Worm (Caenorhabditis elegans) whole organism, L2 larva: ENCODE measurements around the gene str-123.

Experiments
- R02D3.7 ChIP-seq: fragments of 150-350 bp; optimal IDR thresholded peaks from 2 replicates; lab custom pipeline; 2014; ENCODE audit warnings: missing biosample characterization, missing genetic modification characterization
- ama-1 ChIP-seq: fragments of 150-350 bp; optimal IDR thresholded peaks from 2 replicates; lab custom pipeline; 2018; ENCODE audit warnings: inconsistent platforms
- dmd-4 ChIP-seq: sonication (generic microtip); optimal IDR thresholded peaks from 2 replicates; lab custom pipeline; 2017; ENCODE audit warnings: missing biosample characterization, missing genetic modification characterization
- elt-1 ChIP-seq: fragments of 150-350 bp; optimal IDR thresholded peaks from 2 replicates; lab custom pipeline; 2014; ENCODE audit warnings: missing biosample characterization, missing genetic modification characterization
- lin-13 ChIP-seq: fragments of 150-350 bp; optimal IDR thresholded peaks from 2 replicates; lab custom pipeline; 2014; ENCODE audit warnings: missing biosample characterization, missing genetic modification reagents, missing genetic modification characterization
- lin-39 ChIP-seq: fragments of 150-350 bp; optimal IDR thresholded peaks from 2 replicates; lab custom pipeline; 2014; ENCODE audit warnings: missing biosample characterization, missing genetic modification reagents, missing genetic modification characterization
- mab-5 ChIP-seq: fragments of 150-350 bp; optimal IDR thresholded peaks from 2 replicates; lab custom pipeline; 2014; ENCODE audit warnings: missing biosample characterization, missing genetic modification characterization
- nhr-10 ChIP-seq: sonication (generic microtip); optimal IDR thresholded peaks from 2 replicates; lab custom pipeline; 2017; ENCODE audit warnings: missing biosample characterization, missing genetic modification characterization
- nhr-237 ChIP-seq: fragments of 150-350 bp; optimal IDR thresholded peaks from 2 replicates; lab custom pipeline; 2014; ENCODE audit warnings: missing biosample characterization, missing genetic modification characterization
- nhr-25 ChIP-seq: fragments of 150-350 bp; sonication (generic microtip); optimal IDR thresholded peaks from 3 replicates; lab custom pipeline; 2014; ENCODE audit warnings: missing biosample characterization, missing genetic modification characterization
- nhr-77 ChIP-seq: fragments of 150-350 bp; optimal IDR thresholded peaks from 2 replicates; lab custom pipeline; 2014; ENCODE audit warnings: missing biosample characterization, missing genetic modification characterization
- unc-62 ChIP-seq: fragments of 150-350 bp; optimal IDR thresholded peaks from 2 replicates; lab custom pipeline; 2014; ENCODE audit warnings: missing biosample characterization, missing genetic modification reagents, missing genetic modification characterization
- zag-1 ChIP-seq: fragments of 150-350 bp; optimal IDR thresholded peaks from 2 replicates; lab custom pipeline; 2014; ENCODE audit warnings: missing biosample characterization, missing genetic modification characterization

DNA sequence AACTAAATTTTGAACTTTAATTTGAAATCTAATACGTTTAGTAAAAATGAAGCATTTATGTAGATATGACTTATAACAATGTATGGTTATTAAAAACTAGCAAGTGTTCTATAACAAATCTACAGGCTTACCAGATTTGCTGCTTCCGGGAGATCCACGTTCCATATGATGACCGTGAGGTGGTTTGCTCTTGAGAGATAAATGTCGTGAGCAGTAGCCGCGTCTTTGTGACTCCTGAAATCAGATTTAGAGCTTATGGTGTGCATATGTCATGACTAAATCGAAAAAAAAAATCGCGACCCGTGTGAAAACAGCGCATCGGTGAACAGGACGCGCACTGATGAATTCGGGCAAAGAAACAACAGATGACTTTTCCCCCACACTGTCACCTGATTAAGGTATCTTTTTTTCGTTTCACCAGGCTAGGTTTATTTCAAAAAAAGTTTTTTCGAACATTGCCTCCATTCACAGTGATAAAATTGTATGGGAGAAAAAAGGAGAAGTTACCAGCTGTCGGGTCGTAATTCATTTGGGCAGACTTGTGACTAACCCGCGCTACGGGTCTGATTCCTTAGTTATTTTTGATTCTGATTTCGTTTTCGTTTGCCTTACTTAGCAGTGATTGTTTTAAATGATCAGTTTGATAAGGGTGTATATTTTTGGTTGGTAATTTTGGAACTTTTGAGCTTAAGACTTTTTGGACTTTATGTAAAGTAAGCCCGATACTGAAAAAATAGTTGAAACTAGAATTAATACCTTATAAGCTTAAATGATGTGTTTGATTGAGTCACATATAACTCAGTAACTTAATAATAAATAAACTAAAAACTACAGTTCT, 18.2 kb downstream of the str-123 start, which contains the start of gene nhr-27:
- TF ChIP-seq zag-1 (tag; lab: Kevin White, UChicago) (no peak), mab-5 (tag; lab: Kevin White, UChicago) (no peak), R02D3.7 (tag; lab: Kevin White, UChicago) (no peak), lin-13 (GFP tag; lab: Kevin White, UChicago) (no peak), lin-39 (tag; lab: Kevin White, UChicago) (no peak), dmd-4 (tag; lab: Kevin White, UChicago) (no peak), unc-62 (GFP tag; lab: Kevin White, UChicago) (no peak), ama-1 (lab: Kevin White, UChicago) (no peak), nhr-237 (tag; lab: Kevin White, UChicago) (no peak), nhr-77 (no peak), nhr-25 (tag; lab: Kevin White, UChicago) (no peak), elt-1 (tag; lab: Kevin White, UChicago) (no peak), nhr-10 (no peak)
